Worm (Caenorhabditis elegans): Measurements from ENCODE around the gene str-207.

str-207 gene

DNA sequence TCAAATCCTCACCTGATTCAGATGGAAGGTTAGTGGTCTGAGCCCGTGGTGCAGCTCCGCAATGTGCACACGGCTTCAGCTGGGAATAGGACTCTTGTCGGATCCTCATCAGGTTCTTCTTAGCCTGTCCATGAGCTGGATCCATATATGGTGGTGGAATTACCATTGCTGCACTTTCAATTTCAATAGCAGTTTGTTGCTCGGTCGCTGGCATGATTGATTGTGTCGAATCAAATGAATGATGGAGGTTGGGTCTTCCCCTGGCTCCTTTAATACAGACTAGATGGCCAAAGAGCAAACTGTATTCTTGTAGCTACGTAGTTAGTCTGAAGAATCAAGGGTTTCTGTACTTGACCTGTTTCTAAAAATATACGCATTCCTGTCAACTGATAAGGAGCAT, 18.7 kb upstream of the str-207 start, which contains the start of gene C02E7.10:
Gene C02E7.10 (minus strand): TSS at position 232 of the 400 bp plus-strand sequence.
- TF ChIP-seq unc-62 (GFP tag; optimal IDR thresholded peaks at IDR 0.05 in 1 of 2) (peak in 1 of 2 experiments; percentile 90), unc-62 (tag; optimal IDR thresholded peaks at IDR 0.05) (no peak), daf-19 (GFP tag; conservative IDR thresholded peaks at IDR 0.05) (no peak)

- no peak for TF ChIP-seq ztf-7 (tag; optimal IDR thresholded peaks at IDR 0.05)
- peak in 1 of 2 experiments; percentile 98 for TF ChIP-seq unc-62 (GFP tag; optimal IDR thresholded peaks at IDR 0.05 in 1 of 2)
- no peak for TF ChIP-seq unc-62 (tag; optimal IDR thresholded peaks at IDR 0.05)
These were observed 18.3 kb upstream of the str-207 start for ce11 chrV:4933268-4933667.

DNA sequence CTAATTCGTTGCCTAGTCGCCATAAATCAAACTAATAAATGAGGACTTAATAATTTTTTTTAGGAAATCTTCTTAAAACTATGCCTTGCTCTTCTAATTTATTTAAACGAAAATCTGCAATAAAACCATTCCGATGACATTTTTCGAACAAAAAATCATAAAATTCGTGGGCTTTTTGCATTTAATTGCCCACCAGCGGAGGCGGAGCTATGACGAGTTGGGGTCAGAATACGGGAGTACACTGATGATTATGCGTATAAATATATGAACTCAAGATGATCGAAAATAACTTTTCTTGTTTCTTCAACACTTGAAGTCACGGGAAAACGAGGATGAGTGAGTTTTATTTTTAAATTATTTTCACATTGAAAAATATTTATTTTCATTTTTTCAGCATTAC, 17.1 kb upstream of the str-207 start, which contains the start of gene catp-2:
Gene catp-2 (plus strand): TSS at position 301 of the 400 bp plus-strand sequence.
- TF ChIP-seq spr-1 (tag; optimal IDR thresholded peaks at IDR 0.05) (no peak), daf-12 (tag; optimal IDR thresholded peaks at IDR 0.05) (no peak), nhr-111 (GFP tag; optimal IDR thresholded peaks at IDR 0.05) (no peak), mxl-2 (GFP tag; conservative IDR thresholded peaks at IDR 0.05) (no peak), hlh-11 (tag; optimal IDR thresholded peaks at IDR 0.05) (no peak), pha-4 (GFP tag; IDR thresholded peaks at IDR 0.05) (no peak), pha-4 (tag; optimal IDR thresholded peaks at IDR 0.05) (no peak)

DNA sequence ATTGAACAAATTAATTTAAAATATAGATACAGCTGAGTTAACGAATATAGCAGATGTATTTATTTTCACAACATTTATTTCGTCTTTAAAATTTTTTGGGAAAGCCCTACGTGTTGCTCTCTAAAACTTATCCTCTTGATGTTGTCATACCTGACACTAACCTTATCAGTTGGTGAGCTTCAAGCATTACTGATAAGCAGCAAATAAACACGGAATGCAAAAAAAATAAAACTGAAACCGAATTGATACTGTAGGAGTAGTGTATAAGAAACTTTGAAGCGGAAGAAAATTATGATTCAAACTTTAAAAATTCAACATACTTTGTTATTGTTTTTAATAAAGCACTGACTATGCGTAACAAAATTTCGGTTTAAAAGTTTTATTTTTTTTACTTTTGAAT, 16.4 kb upstream of the str-207 start:
- TF ChIP-seq spr-3 (GFP tag; optimal IDR thresholded peaks at IDR 0.05) (no peak), pqm-1 (tag; optimal IDR thresholded peaks at IDR 0.05) (peak; percentile 68)

DNA sequence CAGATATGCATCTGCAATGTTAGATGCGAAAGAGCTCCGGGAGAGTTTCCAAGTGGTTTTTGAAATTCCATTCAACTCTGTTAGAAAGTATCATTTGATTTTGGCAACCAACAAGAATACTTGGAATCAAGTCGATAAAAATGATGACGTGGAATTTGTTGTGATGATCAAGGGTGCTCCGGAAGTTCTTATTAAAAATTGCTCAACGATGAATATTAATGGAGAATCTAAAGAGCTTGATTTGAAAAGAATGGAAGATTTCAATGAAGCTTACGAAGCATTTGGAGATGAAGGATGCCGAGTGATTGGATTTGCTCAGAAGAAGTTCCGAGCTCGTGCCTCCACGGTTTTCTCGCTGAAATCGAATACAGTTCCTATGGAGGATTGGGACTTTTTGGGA, 14.2 kb upstream of the str-207 start:
- TF ChIP-seq mdt-29 (GFP tag; IDR thresholded peaks at IDR 0.05), result no peak
- TF ChIP-seq unc-62 (GFP tag; optimal IDR thresholded peaks at IDR 0.05 in 1 of 2), result peak in 1 of 2 experiments; percentile 95
- TF ChIP-seq unc-62 (tag; optimal IDR thresholded peaks at IDR 0.05), result no peak
- TF ChIP-seq ceh-82 (tag; optimal IDR thresholded peaks at IDR 0.05), result no peak
- no peak for TF ChIP-seq nhr-237 (tag; optimal IDR thresholded peaks at IDR 0.05)
- no peak for TF ChIP-seq lin-39 (tag; optimal IDR thresholded peaks at IDR 0.05)

ce11 chrV:4944219-4944618, 7.3 kb upstream of the str-207 start, which contains the start of gene str-211:
str-211 (minus strand) TSS chrV:4944319.
- TF ChIP-seq ZK337.2 (GFP tag; IDR thresholded peaks at IDR 0.05), result no peak
- no peak for TF ChIP-seq ztf-11 (tag; optimal IDR thresholded peaks at IDR 0.05)
- no peak for TF ChIP-seq madf-9 (GFP tag; conservative IDR thresholded peaks at IDR 0.05)

DNA sequence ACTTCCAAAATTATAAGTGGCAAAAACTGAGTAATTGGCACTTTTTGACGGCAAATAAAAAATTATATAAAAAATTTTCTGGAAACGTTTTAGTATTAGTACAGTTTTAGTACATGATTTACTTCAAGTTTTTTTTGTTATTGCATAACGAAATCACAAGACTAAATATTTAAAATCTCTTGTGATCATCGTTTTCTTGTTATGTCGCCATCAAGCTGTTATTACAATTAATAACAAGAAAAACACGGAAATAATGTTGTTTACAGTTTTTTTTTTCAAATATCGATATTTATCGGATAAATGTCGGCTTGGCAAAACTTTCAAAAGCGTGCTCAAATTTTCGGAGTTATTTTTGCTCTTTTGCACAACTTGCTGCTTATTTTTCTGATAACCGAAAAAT, 2.9 kb upstream of the str-207 start, which contains the start of gene str-209:
Gene str-209 (plus strand): TSS at position 301 of the 400 bp plus-strand sequence.
- TF ChIP-seq vab-7 (GFP tag; IDR thresholded peaks at IDR 0.05) (no peak), rbr-2 (tag; optimal IDR thresholded peaks at IDR 0.05) (no peak), gei-8 (GFP tag; optimal IDR thresholded peaks at IDR 0.05) (no peak), nhr-48 (tag; optimal IDR thresholded peaks at IDR 0.05) (no peak), nhr-76 (tag; optimal IDR thresholded peaks at IDR 0.05) (no peak), skn-1 (tag; optimal IDR thresholded peaks at IDR 0.05) (no peak), spr-1 (tag; optimal IDR thresholded peaks at IDR 0.05) (no peak), mes-2 (tag; optimal IDR thresholded peaks at IDR 0.05; ENCODE audit: poor library complexity, severe bottlenecking) (no peak)

DNA sequence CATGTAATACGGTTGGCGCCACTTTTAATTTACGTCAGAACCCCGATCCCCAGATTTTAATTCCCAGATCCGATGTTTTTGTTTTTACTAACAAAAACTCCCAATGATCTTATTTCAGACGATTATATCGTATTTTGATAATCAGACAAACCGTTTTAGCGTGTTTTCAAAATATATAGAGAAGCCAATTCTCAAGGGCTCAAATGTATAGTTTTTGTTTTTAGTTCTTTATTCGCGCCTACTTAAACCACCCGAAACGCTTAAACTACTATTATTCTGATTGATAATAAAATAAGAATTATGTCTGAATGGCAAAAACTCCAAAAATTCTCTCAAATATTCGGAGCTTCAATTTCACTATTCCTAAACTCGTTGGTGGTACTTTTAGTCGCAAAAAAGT, 5.0 kb downstream of the str-207 start, which contains the start of gene str-208:
Gene str-208 (plus strand): TSS at position 301 of the 400 bp plus-strand sequence.
- TF ChIP-seq daf-16 (GFP tag; optimal IDR thresholded peaks at IDR 0.05), result no peak
- TF ChIP-seq daf-16 (tag; optimal IDR thresholded peaks at IDR 0.05), result no peak
- no peak for TF ChIP-seq tra-1 (GFP tag; IDR thresholded peaks at IDR 0.05)
- TF ChIP-seq mxl-3 (GFP tag; optimal IDR thresholded peaks at IDR 0.05), result no peak
- no peak for TF ChIP-seq attf-4 (tag; optimal IDR thresholded peaks at IDR 0.05)
- peak; percentile 12 for TF ChIP-seq aha-1 (tag)
- no peak for TF ChIP-seq skn-1 (tag; optimal IDR thresholded peaks at IDR 0.05)
- no peak for TF ChIP-seq unc-62 (GFP tag; optimal IDR thresholded peaks at IDR 0.05 in 1 of 2)
- TF ChIP-seq unc-62 (tag; optimal IDR thresholded peaks at IDR 0.05), result no peak
